Worm (Caenorhabditis elegans) whole organism, L3 larva: ENCODE measurements around the gene nhr-212.

Experiments
- ama-1 ChIP-seq: fragments of 150-350 bp; optimal IDR thresholded peaks from 2 replicates; lab custom pipeline; 2018
- elt-3 ChIP-seq, 3 experiments: fragments of 150-350 bp in 1 of 3; sonication (generic microtip) in 2 of 3; optimal IDR thresholded peaks; 2 replicates in 2 of 3; 4 replicates in 1 of 3; lab custom pipeline; 2014 to 2017; ENCODE audit warnings: missing biosample characterization in 3 of 3, missing genetic modification characterization in 3 of 3
- lin-39 ChIP-seq: fragments of 150-350 bp; optimal IDR thresholded peaks from 2 replicates; lab custom pipeline; 2018; ENCODE audit warnings: missing biosample characterization, missing genetic modification reagents, missing genetic modification characterization
- mdl-1 ChIP-seq: fragments of 150-350 bp; optimal IDR thresholded peaks from 2 replicates; lab custom pipeline; 2014; ENCODE audit warnings: missing biosample characterization, missing genetic modification characterization
- nhr-237 ChIP-seq: fragments of 150-350 bp; optimal IDR thresholded peaks from 2 replicates; lab custom pipeline; 2014; ENCODE audit warnings: missing biosample characterization, missing genetic modification characterization
- nhr-76 ChIP-seq: fragments of 150-350 bp; sonication (generic microtip); optimal IDR thresholded peaks from 5 replicates; lab custom pipeline; 2014; ENCODE audit warnings: missing biosample characterization, missing genetic modification characterization

DNA sequence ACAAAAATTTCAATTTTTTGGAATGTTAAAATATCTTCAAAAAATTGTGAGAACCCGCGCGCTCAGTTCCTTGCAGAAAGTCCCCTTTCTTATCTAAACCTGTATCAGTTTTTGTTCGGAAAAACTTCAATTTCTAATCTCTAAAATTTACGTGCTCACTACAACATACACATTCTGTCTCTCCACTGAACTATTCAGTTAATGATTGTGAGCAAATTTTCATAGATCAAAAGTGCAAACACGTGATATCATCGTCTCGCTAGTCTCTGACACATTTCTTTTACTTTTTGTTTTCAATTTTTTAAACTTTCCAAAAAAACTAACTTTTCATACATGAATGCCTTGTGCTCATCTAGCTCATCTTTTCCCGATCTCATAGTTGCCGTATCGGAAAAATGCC is 25.2 kb upstream of the nhr-212 start, which contains the start of gene nhr-203:
- TF ChIP-seq nhr-76 (no peak), lin-39 (tag; lab: Kevin White, UChicago) (no peak), nhr-237 (tag; lab: Kevin White, UChicago) (no peak), mdl-1 (no peak), elt-3 (tag; optimal IDR thresholded peaks at IDR 0.05; lab: Kevin White, UChicago) (no peak), ama-1 (no peak)
